Fruit fly (Drosophila melanogaster) whole organism, embryonic: ENCODE measurements around the gene Osi10a.

Source experiments
- Blimp-1 ChIP-seq: fragments of 200-800 bp; sonication (Bioruptor generic); optimal IDR thresholded peaks from 3 replicates; lab custom pipeline; 2018; ENCODE audit warnings: missing biosample characterization, missing genetic modification characterization, mild to moderate bottlenecking, moderate library complexity, missing genetic modification reagents
- CG1024 ChIP-seq: fragments of 200-800 bp; sonication (Bioruptor generic); IDR thresholded peaks from 2 replicates; pipeline ENCODE4 v1.3.6; 2022; ENCODE audit warnings: missing biosample characterization, missing genetic modification characterization
- CG10462 ChIP-seq: fragments of 200-800 bp; sonication (Bioruptor generic); optimal IDR thresholded peaks from 2 replicates; lab custom pipeline; 2016; ENCODE audit warnings: missing biosample characterization, missing genetic modification characterization
- CG12659 ChIP-seq: fragments of 200-800 bp; sonication (Bioruptor generic); optimal IDR thresholded peaks from 3 replicates; lab custom pipeline; 2017; ENCODE audit warnings: mild to moderate bottlenecking, missing biosample characterization, missing genetic modification reagents, missing genetic modification characterization
- CG14441 ChIP-seq: fragments of 200-800 bp; sonication (Bioruptor generic); IDR thresholded peaks from 2 replicates; pipeline ENCODE4 v1.3.6; 2022; ENCODE audit warnings: missing biosample characterization, missing genetic modification characterization
- CG15269 ChIP-seq: fragments of 200-800 bp; sonication (Bioruptor generic); optimal IDR thresholded peaks from 2 replicates; lab custom pipeline; 2018; ENCODE audit warnings: missing biosample characterization, mild to moderate bottlenecking, missing genetic modification characterization, moderate library complexity
- CG18476 ChIP-seq: fragments of 200-800 bp; sonication (Bioruptor generic); optimal IDR thresholded peaks from 2 replicates; lab custom pipeline; 2016; ENCODE audit warnings: missing biosample characterization, mild to moderate bottlenecking, missing genetic modification characterization
- CG6683 ChIP-seq: fragments of 200-800 bp; sonication (Bioruptor generic); optimal IDR thresholded peaks from 2 replicates; lab custom pipeline; 2017; ENCODE audit warnings: missing biosample characterization, mild to moderate bottlenecking, missing genetic modification characterization, missing genetic modification reagents
- CG6854 ChIP-seq: fragments of 200-800 bp; sonication (Bioruptor generic); optimal IDR thresholded peaks from 3 replicates; lab custom pipeline; 2017; ENCODE audit warnings: missing biosample characterization, mild to moderate bottlenecking, missing genetic modification characterization
- Deaf1 ChIP-seq: fragments of 200-800 bp; optimal IDR thresholded peaks from 3 replicates; lab custom pipeline; 2019; ENCODE audit warnings: missing biosample characterization, mild to moderate bottlenecking, missing genetic modification characterization, moderate library complexity
- Dfd ChIP-seq, 2 experiments: fragments of >200 bp; optimal IDR thresholded peaks; 2 replicates each; lab custom pipeline; 2017; ENCODE audit warnings: missing biosample characterization in 2 of 2, missing genetic modification characterization in 2 of 2
- E2f2 ChIP-seq: fragments of 200-800 bp; sonication (Bioruptor generic); IDR thresholded peaks from 2 replicates; pipeline ENCODE4 v1.3.6; 2022; ENCODE audit warnings: missing biosample characterization, missing genetic modification characterization
- Ets65A ChIP-seq: fragments of 200-800 bp; sonication (Bioruptor generic); peaks from one replicate; lab custom pipeline; 2016; ENCODE audit warnings: missing biosample characterization, missing genetic modification characterization
- Nf-YC ChIP-seq: fragments of 200-800 bp; optimal IDR thresholded peaks from 3 replicates; lab custom pipeline; 2019; ENCODE audit warnings: missing biosample characterization, mild to moderate bottlenecking, missing genetic modification characterization, moderate library complexity
- Optix ChIP-seq: fragments of 200-800 bp; sonication (Bioruptor generic); IDR thresholded peaks from 3 replicates; pipeline ENCODE4 v1.3.6; 2022; ENCODE audit warnings: missing biosample characterization, missing genetic modification characterization
- Sry-β ChIP-seq: fragments of 200-800 bp; sonication (Bioruptor generic); optimal IDR thresholded peaks from 2 replicates; lab custom pipeline; 2018; ENCODE audit warnings: missing biosample characterization, mild to moderate bottlenecking, missing genetic modification characterization, moderate library complexity
- Trl ChIP-seq, 3 experiments: fragments of >200 bp in 2 of 3; fragments of 200-800 bp in 1 of 3; sonication (Bioruptor generic) in 1 of 3; optimal IDR thresholded peaks; 2 replicates in 1 of 3; 3 replicates in 2 of 3; lab custom pipeline; 2016 to 2017; ENCODE audit warnings: missing biosample characterization in 1 of 3, missing genetic modification characterization in 1 of 3
- al ChIP-seq: fragments of 200-800 bp; sonication (Bioruptor generic); IDR thresholded peaks from 2 replicates; pipeline ENCODE4 v1.3.6; 2022; ENCODE audit warnings: missing biosample characterization, missing genetic modification characterization
- bbx ChIP-seq: fragments of 200-800 bp; sonication (Bioruptor generic); IDR thresholded peaks from 2 replicates; pipeline ENCODE4 v1.3.6; 2022; ENCODE audit warnings: missing biosample characterization, missing genetic modification characterization; ENCODE audit not compliant: partially characterized antibody
- dmrt11E ChIP-seq: fragments of 200-800 bp; sonication (Bioruptor generic); optimal IDR thresholded peaks from 3 replicates; lab custom pipeline; 2018; ENCODE audit warnings: missing biosample characterization, mild to moderate bottlenecking, missing genetic modification characterization, moderate library complexity
- dpn ChIP-seq, 2 experiments: fragments of 200-800 bp; sonication (Bioruptor generic); optimal IDR thresholded peaks; 3 replicates each; lab custom pipeline; 2016; ENCODE audit warnings: missing biosample characterization in 2 of 2, missing genetic modification characterization in 2 of 2
- fd64A ChIP-seq: fragments of 200-800 bp; sonication (Bioruptor generic); optimal IDR thresholded peaks from 3 replicates; lab custom pipeline; 2018; ENCODE audit warnings: missing biosample characterization, mild to moderate bottlenecking, missing genetic modification characterization
- hth ChIP-seq: fragments of >200 bp; optimal IDR thresholded peaks from 2 replicates; lab custom pipeline; 2017; ENCODE audit warnings: inconsistent platforms
- ken ChIP-seq: fragments of 200-800 bp; sonication (Bioruptor generic); IDR thresholded peaks from 3 replicates; pipeline ENCODE4 v1.3.6; 2022; ENCODE audit warnings: missing biosample characterization, missing genetic modification characterization
- nerfin-1 ChIP-seq: fragments of 200-800 bp; sonication (Bioruptor generic); optimal IDR thresholded peaks from 3 replicates; lab custom pipeline; 2019; ENCODE audit warnings: missing biosample characterization, mild to moderate bottlenecking, missing genetic modification characterization, moderate library complexity
- peb ChIP-seq: fragments of 200-800 bp; sonication (Bioruptor generic); IDR thresholded peaks from 2 replicates; pipeline ENCODE4 v1.3.6; 2022; ENCODE audit warnings: missing biosample characterization, missing genetic modification characterization
- pum ChIP-seq: fragments of 200-800 bp; sonication (Bioruptor generic); optimal IDR thresholded peaks from 2 replicates; lab custom pipeline; 2016; ENCODE audit warnings: missing biosample characterization, missing genetic modification characterization
- run ChIP-seq: fragments of 200-800 bp; sonication (Bioruptor generic); optimal IDR thresholded peaks from 3 replicates; lab custom pipeline; 2018; ENCODE audit warnings: missing biosample characterization, mild to moderate bottlenecking, missing genetic modification characterization
- sisA ChIP-seq: fragments of 200-800 bp; sonication (Bioruptor generic); IDR thresholded peaks from 2 replicates; pipeline ENCODE4 v1.3.6; 2022; ENCODE audit warnings: missing biosample characterization, missing genetic modification characterization
- tio ChIP-seq: fragments of 200-800 bp; sonication (Bioruptor generic); optimal IDR thresholded peaks from 2 replicates; lab custom pipeline; 2017; ENCODE audit warnings: missing biosample characterization, missing genetic modification characterization, inconsistent platforms
- zen2 ChIP-seq: fragments of 200-800 bp; sonication (Bioruptor generic); IDR thresholded peaks from 3 replicates; pipeline ENCODE4 v1.3.6; 2022; ENCODE audit warnings: missing biosample characterization, missing genetic modification characterization; ENCODE audit not compliant: partially characterized antibody

Osi10a gene

dm6 chr3R:6265890-6266289 is 2.1 kb downstream of the Osi10a start, which contains the start of gene Osi10b:
TSS of gene Osi10b (plus strand) at chr3R:6266190.
- TF ChIP-seq run (tag; lab: Kevin White, UChicago) (no peak), Ets65A (GFP tag; lab: Kevin White, UChicago) (peak; percentile 6)

dm6 chr3R:6268657-6269056 is 4.9 kb downstream of the Osi10a start, which contains the start of gene Osi11:
TSS of gene Osi11 (minus strand) at chr3R:6268757.
- TF ChIP-seq CG10462 (GFP tag; lab: Kevin White, UChicago) (no peak), tio (GFP tag; lab: Kevin White, UChicago) (no peak), Nf-YC (tag; lab: Kevin White, UChicago) (no peak), zen2 (GFP tag; lab: Robert Waterston, UW) (no peak), Optix (no peak), ken (GFP tag; lab: Robert Waterston, UW) (no peak), CG6854 (GFP tag; lab: Kevin White, UChicago) (no peak), nerfin-1 (tag; lab: Kevin White, UChicago) (no peak), dpn (GFP tag; optimal IDR thresholded peaks at IDR 0.05; lab: Kevin White, UChicago) (no peak), bbx (GFP tag; lab: Robert Waterston, UW) (no peak), Trl (optimal IDR thresholded peaks at IDR 0.05; lab: Kevin White, UChicago) (no peak), Trl (GFP tag; optimal IDR thresholded peaks at IDR 0.05; lab: Kevin White, UChicago) (no peak), CG14441 (GFP tag; lab: Robert Waterston, UW) (no peak), sisA (GFP tag; lab: Robert Waterston, UW) (no peak), CG15269 (tag; lab: Kevin White, UChicago) (no peak), pum (GFP tag; lab: Kevin White, UChicago) (no peak), Sry-β (GFP tag; lab: Kevin White, UChicago) (no peak), Dfd (GFP tag; optimal IDR thresholded peaks at IDR 0.05; lab: Kevin White, UChicago) (no peak), CG1024 (GFP tag; lab: Robert Waterston, UW) (no peak), CG6683 (GFP tag; lab: Kevin White, UChicago) (no peak)

dm6 chr3R:6269986-6270385 is 6.2 kb downstream of the Osi10a start:
- TF ChIP-seq Ets65A (GFP tag; lab: Kevin White, UChicago), result peak; percentile 71
- TF ChIP-seq dmrt11E (tag; lab: Kevin White, UChicago), result no peak

- TF ChIP-seq hth (lab: Kevin White, UChicago), result no peak
- peak; percentile 79 for TF ChIP-seq Sry-β (GFP tag; lab: Kevin White, UChicago)
- peak; percentile 54 for TF ChIP-seq Deaf1 (tag; lab: Kevin White, UChicago)
Observed at dm6 chr3R:6278231-6278630, 14.5 kb downstream of the Osi10a start, which contains the start of gene Osi12. TSS of gene Osi12 (plus strand) at chr3R:6278531.

dm6 chr3R:6285100-6285499 is 21.3 kb downstream of the Osi10a start, which contains the start of gene CG15597:
TSS of gene CG15597 (minus strand) at chr3R:6285200.
- no peak for TF ChIP-seq fd64A
- TF ChIP-seq CG12659 (GFP tag; lab: Kevin White, UChicago), result no peak
- TF ChIP-seq peb (GFP tag; lab: Robert Waterston, UW), result no peak
- no peak for TF ChIP-seq CG15269 (tag; lab: Kevin White, UChicago)
- TF ChIP-seq Blimp-1 (GFP tag; lab: Kevin White, UChicago), result no peak
- no peak for TF ChIP-seq al (GFP tag; lab: Robert Waterston, UW)
- no peak for TF ChIP-seq CG18476 (GFP tag; lab: Kevin White, UChicago)
- no peak for TF ChIP-seq E2f2 (GFP tag; lab: Robert Waterston, UW)
- TF ChIP-seq, all 482 proteins: peak for 0
